Fruit fly (Drosophila melanogaster) whole organism, embryonic: ENCODE measurements around the gene CG14153.

ENCODE experiments used
- Atf-2 ChIP-seq: fragments of 200-800 bp; sonication (Bioruptor generic); optimal IDR thresholded peaks from 2 replicates; lab custom pipeline; 2016; ENCODE audit warnings: missing biosample characterization, missing genetic modification characterization
- B-H1 ChIP-seq: fragments of 200-800 bp; sonication (Bioruptor generic); IDR thresholded peaks from 3 replicates; pipeline ENCODE4 v1.3.6; 2022; ENCODE audit warnings: missing biosample characterization, missing genetic modification characterization
- CG11723 ChIP-seq: fragments of 200-800 bp; sonication (Bioruptor generic); optimal IDR thresholded peaks from 2 replicates; lab custom pipeline; 2017; ENCODE audit warnings: missing biosample characterization, mild to moderate bottlenecking, missing genetic modification characterization
- CG15696 ChIP-seq: fragments of 200-800 bp; sonication (Bioruptor generic); optimal IDR thresholded peaks from 2 replicates; lab custom pipeline; 2019; ENCODE audit warnings: missing biosample characterization, mild to moderate bottlenecking, missing genetic modification characterization, moderate library complexity
- CG16815 ChIP-seq: fragments of 200-800 bp; sonication (Bioruptor generic); optimal IDR thresholded peaks from 3 replicates; lab custom pipeline; 2017; ENCODE audit warnings: missing biosample characterization, mild to moderate bottlenecking, missing genetic modification characterization
- CG17359 ChIP-seq: fragments of 200-800 bp; sonication (Bioruptor generic); optimal IDR thresholded peaks from 3 replicates; lab custom pipeline; 2018; ENCODE audit warnings: missing biosample characterization, mild to moderate bottlenecking, missing genetic modification characterization, moderate library complexity
- CG17385 ChIP-seq: fragments of 200-800 bp; sonication (Bioruptor generic); optimal IDR thresholded peaks from 3 replicates; lab custom pipeline; 2018; ENCODE audit warnings: missing biosample characterization, mild to moderate bottlenecking, missing genetic modification characterization
- CG17802 ChIP-seq: fragments of 200-800 bp; sonication (Bioruptor generic); optimal IDR thresholded peaks from 2 replicates; lab custom pipeline; 2018; ENCODE audit warnings: missing biosample characterization, mild to moderate bottlenecking, missing genetic modification characterization, moderate library complexity
- CG17829 ChIP-seq: fragments of 200-800 bp; optimal IDR thresholded peaks from 2 replicates; lab custom pipeline; 2019; ENCODE audit warnings: missing biosample characterization, mild to moderate bottlenecking, missing genetic modification characterization, moderate library complexity
- CG3163 ChIP-seq: fragments of 200-800 bp; sonication (Bioruptor generic); optimal IDR thresholded peaks from 3 replicates; lab custom pipeline; 2016; ENCODE audit warnings: missing biosample characterization, missing genetic modification characterization
- CG42726 ChIP-seq: fragments of 200-800 bp; sonication (Bioruptor generic); IDR thresholded peaks from 2 replicates; pipeline ENCODE4 v1.3.6; 2022; ENCODE audit warnings: missing biosample characterization, missing genetic modification characterization; ENCODE audit not compliant: partially characterized antibody
- CG4360 ChIP-seq: fragments of 200-800 bp; sonication (Bioruptor generic); IDR thresholded peaks from 2 replicates; pipeline ENCODE4 v1.3.6; 2022; ENCODE audit warnings: missing biosample characterization, missing genetic modification characterization
- CG4820 ChIP-seq: fragments of 200-800 bp; sonication (Bioruptor generic); optimal IDR thresholded peaks from 3 replicates; lab custom pipeline; 2016; ENCODE audit warnings: missing biosample characterization, missing genetic modification characterization
- CHES-1-like ChIP-seq: fragments of 200-800 bp; sonication (Bioruptor generic); optimal IDR thresholded peaks from 2 replicates; lab custom pipeline; 2016; ENCODE audit warnings: missing biosample characterization, missing genetic modification characterization
- CTCF ChIP-seq: fragments of 200-800 bp; sonication (Bioruptor generic); optimal IDR thresholded peaks from 2 replicates; lab custom pipeline; 2017; ENCODE audit warnings: missing biosample characterization, mild to moderate bottlenecking, missing genetic modification characterization, moderate library complexity
- Chrac-16 ChIP-seq: fragments of 200-800 bp; sonication (Bioruptor generic); optimal IDR thresholded peaks from 3 replicates; lab custom pipeline; 2016; ENCODE audit warnings: missing biosample characterization, missing genetic modification characterization
- CoRest ChIP-seq: fragments of 200-800 bp; sonication (Bioruptor generic); optimal IDR thresholded peaks from 3 replicates; lab custom pipeline; 2018; ENCODE audit warnings: missing biosample characterization, mild to moderate bottlenecking, missing genetic modification characterization, moderate library complexity
- Dek ChIP-seq: fragments of 200-800 bp; sonication (Bioruptor generic); optimal IDR thresholded peaks from 3 replicates; lab custom pipeline; 2019; ENCODE audit warnings: missing biosample characterization, mild to moderate bottlenecking, missing genetic modification characterization, moderate library complexity
- GATAe ChIP-seq: fragments of 200-800 bp; sonication (Bioruptor generic); conservative IDR thresholded peaks from 2 replicates; pipeline ENCODE4 v1.3.6; 2022; ENCODE audit warnings: missing biosample characterization, missing genetic modification characterization
- Med ChIP-seq: fragments of 200-800 bp; sonication (Bioruptor generic); peaks from one replicate; lab custom pipeline; 2016; ENCODE audit warnings: missing biosample characterization, missing genetic modification characterization, mild to moderate bottlenecking, inconsistent platforms, moderate library complexity
- Nf-YC ChIP-seq: fragments of 200-800 bp; optimal IDR thresholded peaks from 3 replicates; lab custom pipeline; 2019; ENCODE audit warnings: missing biosample characterization, mild to moderate bottlenecking, missing genetic modification characterization, moderate library complexity
- NfI ChIP-seq: fragments of 200-800 bp; sonication (Bioruptor generic); optimal IDR thresholded peaks from 3 replicates; lab custom pipeline; 2018; ENCODE audit warnings: missing biosample characterization, mild to moderate bottlenecking, missing genetic modification characterization, moderate library complexity
- Ravus ChIP-seq: fragments of 200-800 bp; sonication (Bioruptor generic); IDR thresholded peaks from 2 replicates; pipeline ENCODE4 v1.3.6; 2022; ENCODE audit warnings: missing biosample characterization, missing genetic modification characterization
- YL-1 ChIP-seq: fragments of 200-800 bp; sonication (Bioruptor generic); optimal IDR thresholded peaks from 3 replicates; lab custom pipeline; 2017; ENCODE audit warnings: missing biosample characterization, mild to moderate bottlenecking, missing genetic modification characterization
- ab ChIP-seq: fragments of 200-800 bp; sonication (Bioruptor generic); optimal IDR thresholded peaks from 2 replicates; lab custom pipeline; 2016; ENCODE audit warnings: missing biosample characterization, missing genetic modification characterization
- ash1 ChIP-seq: fragments of 200-800 bp; sonication (Bioruptor generic); optimal IDR thresholded peaks from 2 replicates; lab custom pipeline; 2018; ENCODE audit warnings: missing biosample characterization, mild to moderate bottlenecking, missing genetic modification characterization
- ato ChIP-seq: fragments of 200-800 bp; sonication (Bioruptor generic); IDR thresholded peaks from 2 replicates; pipeline ENCODE4 v1.3.6; 2022; ENCODE audit warnings: missing biosample characterization, missing genetic modification characterization; ENCODE audit not compliant: partially characterized antibody
- bbx ChIP-seq: fragments of 200-800 bp; sonication (Bioruptor generic); IDR thresholded peaks from 2 replicates; pipeline ENCODE4 v1.3.6; 2022; ENCODE audit warnings: missing biosample characterization, missing genetic modification characterization; ENCODE audit not compliant: partially characterized antibody
- cad ChIP-seq: fragments of >200 bp; optimal IDR thresholded peaks from 2 replicates; lab custom pipeline; 2017; ENCODE audit warnings: missing biosample characterization, missing genetic modification characterization
- cg ChIP-seq: fragments of 200-800 bp; sonication (Bioruptor generic); optimal IDR thresholded peaks from 3 replicates; lab custom pipeline; 2019; ENCODE audit warnings: missing biosample characterization, mild to moderate bottlenecking, missing genetic modification characterization, moderate library complexity
- chinmo ChIP-seq: fragments of 200-800 bp; sonication (Bioruptor generic); IDR thresholded peaks from 4 replicates; pipeline ENCODE4 v1.3.6; 2022; ENCODE audit warnings: missing biosample characterization, missing genetic modification characterization; ENCODE audit not compliant: partially characterized antibody
- chm ChIP-seq: fragments of 200-800 bp; sonication (Bioruptor generic); IDR thresholded peaks from 2 replicates; pipeline ENCODE4 v1.3.6; 2022; ENCODE audit warnings: missing biosample characterization, missing genetic modification characterization
- croc ChIP-seq: fragments of 200-800 bp; sonication (Bioruptor generic); conservative IDR thresholded peaks from 3 replicates; pipeline ENCODE4 v1.3.6; 2022; ENCODE audit warnings: missing biosample characterization, missing genetic modification characterization
- crol ChIP-seq: fragments of 200-800 bp; sonication (Bioruptor generic); IDR thresholded peaks from 2 replicates; pipeline ENCODE4 v1.3.6; 2022; ENCODE audit warnings: missing biosample characterization, missing genetic modification characterization
- ems ChIP-seq: fragments of 200-800 bp; sonication (Bioruptor generic); optimal IDR thresholded peaks from 3 replicates; lab custom pipeline; 2016; ENCODE audit warnings: missing biosample characterization, missing genetic modification characterization
- esg ChIP-seq: fragments of 200-800 bp; sonication (Bioruptor generic); conservative IDR thresholded peaks from 2 replicates; pipeline ENCODE4 v1.3.6; 2022; ENCODE audit warnings: missing biosample characterization, missing genetic modification characterization
- eve ChIP-seq, 2 experiments: fragments of >200 bp; optimal IDR thresholded peaks; 2 replicates each; lab custom pipeline; 2017; ENCODE audit warnings: missing biosample characterization in 2 of 2, missing genetic modification characterization in 2 of 2
- insv ChIP-seq, 2 experiments: fragments of 200-800 bp; sonication (Bioruptor generic); optimal IDR thresholded peaks; 3 replicates each; lab custom pipeline; 2016 to 2018; ENCODE audit warnings: missing biosample characterization in 2 of 2, missing genetic modification characterization in 2 of 2
- klu ChIP-seq: fragments of 200-800 bp; sonication (Bioruptor generic); IDR thresholded peaks from 2 replicates; pipeline ENCODE4 v1.3.6; 2022; ENCODE audit warnings: missing biosample characterization, missing genetic modification characterization
- kni ChIP-seq: fragments of 200-800 bp; sonication (Bioruptor generic); optimal IDR thresholded peaks from 3 replicates; lab custom pipeline; 2017; ENCODE audit warnings: mild to moderate bottlenecking, missing biosample characterization, missing genetic modification reagents, missing genetic modification characterization
- lbe ChIP-seq: fragments of 200-800 bp; sonication (Bioruptor generic); optimal IDR thresholded peaks from 2 replicates; lab custom pipeline; 2016; ENCODE audit warnings: missing biosample characterization, mild to moderate bottlenecking, missing genetic modification characterization
- otp ChIP-seq: fragments of 200-800 bp; sonication (Bioruptor generic); IDR thresholded peaks from 3 replicates; pipeline ENCODE4, ENCODE4 v1.3.6; 2022; ENCODE audit warnings: missing biosample characterization, missing genetic modification characterization
- pros ChIP-seq: fragments of 200-800 bp; sonication (Bioruptor generic); optimal IDR thresholded peaks from 3 replicates; lab custom pipeline; 2019; ENCODE audit warnings: missing biosample characterization, mild to moderate bottlenecking, missing genetic modification characterization, moderate library complexity
- sd ChIP-seq: fragments of 200-800 bp; sonication (Bioruptor generic); optimal IDR thresholded peaks from 3 replicates; lab custom pipeline; 2018; ENCODE audit warnings: missing biosample characterization, mild to moderate bottlenecking, missing genetic modification characterization, moderate library complexity
- vnd ChIP-seq: fragments of 200-800 bp; sonication (Bioruptor generic); IDR thresholded peaks from 3 replicates; pipeline ENCODE4 v1.3.6; 2022; ENCODE audit warnings: missing biosample characterization, missing genetic modification characterization; ENCODE audit not compliant: partially characterized antibody

Gene CG14153

DNA sequence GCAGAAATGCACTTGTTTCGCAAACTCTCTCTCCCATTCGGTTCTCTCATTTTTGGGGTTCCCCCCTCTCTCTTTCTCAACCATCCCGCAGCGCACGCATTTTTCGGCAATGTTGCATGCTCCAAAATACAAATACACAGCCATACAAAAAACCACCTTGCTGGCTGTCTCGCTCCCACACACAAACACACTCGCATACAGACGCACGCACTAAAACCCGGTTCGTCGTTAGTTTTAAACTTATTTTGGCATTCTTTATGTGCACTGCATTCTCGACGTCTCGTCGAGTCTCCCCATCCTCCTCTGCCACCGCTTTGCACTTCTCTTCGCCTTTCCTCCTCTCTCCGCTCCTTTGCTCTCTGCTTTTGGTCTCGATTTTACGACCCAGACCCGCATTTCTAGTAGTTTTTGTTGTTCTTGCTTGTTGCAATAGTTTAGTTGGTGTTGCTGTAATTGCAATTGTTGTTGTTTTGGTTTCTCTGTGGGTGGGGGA lies 23.2 kb downstream of the CG14153 start (continued):
- TF ChIP-seq crol (GFP tag; lab: Robert Waterston, UW): peak; percentile 81

dm6 chr3L:10667341-10667740 lies 24.0 kb downstream of the CG14153 start:
- TF ChIP-seq CG42726: 0 out of 2 replicates have a peak, but pooled peaks have one; percentile 12
- TF ChIP-seq CG17385 (GFP tag; lab: Kevin White, UChicago): peak; percentile 45
- TF ChIP-seq CG4360 (GFP tag; lab: Robert Waterston, UW): peak; percentile 35; the same call in 1 of the 2 replicates
- peak; percentile 39; the same call in 1 of the 2 replicates for TF ChIP-seq chm (GFP tag; lab: Robert Waterston, UW)
- TF ChIP-seq cg: peak; percentile 77
- no peak for TF ChIP-seq ab (GFP tag; lab: Kevin White, UChicago)
- TF ChIP-seq chinmo (GFP tag; lab: Robert Waterston, UW): peak; percentile 86; the same call in 3 of the 4 replicates
- TF ChIP-seq bbx (GFP tag; lab: Robert Waterston, UW): peak; percentile 31; the same call in 1 of the 2 replicates
- peak; percentile 67; the same call in 1 of the 2 replicates for TF ChIP-seq crol (GFP tag; lab: Robert Waterston, UW)
- no peak for TF ChIP-seq B-H1 (GFP tag; lab: Robert Waterston, UW)
- TF ChIP-seq pros: no peak

DNA sequence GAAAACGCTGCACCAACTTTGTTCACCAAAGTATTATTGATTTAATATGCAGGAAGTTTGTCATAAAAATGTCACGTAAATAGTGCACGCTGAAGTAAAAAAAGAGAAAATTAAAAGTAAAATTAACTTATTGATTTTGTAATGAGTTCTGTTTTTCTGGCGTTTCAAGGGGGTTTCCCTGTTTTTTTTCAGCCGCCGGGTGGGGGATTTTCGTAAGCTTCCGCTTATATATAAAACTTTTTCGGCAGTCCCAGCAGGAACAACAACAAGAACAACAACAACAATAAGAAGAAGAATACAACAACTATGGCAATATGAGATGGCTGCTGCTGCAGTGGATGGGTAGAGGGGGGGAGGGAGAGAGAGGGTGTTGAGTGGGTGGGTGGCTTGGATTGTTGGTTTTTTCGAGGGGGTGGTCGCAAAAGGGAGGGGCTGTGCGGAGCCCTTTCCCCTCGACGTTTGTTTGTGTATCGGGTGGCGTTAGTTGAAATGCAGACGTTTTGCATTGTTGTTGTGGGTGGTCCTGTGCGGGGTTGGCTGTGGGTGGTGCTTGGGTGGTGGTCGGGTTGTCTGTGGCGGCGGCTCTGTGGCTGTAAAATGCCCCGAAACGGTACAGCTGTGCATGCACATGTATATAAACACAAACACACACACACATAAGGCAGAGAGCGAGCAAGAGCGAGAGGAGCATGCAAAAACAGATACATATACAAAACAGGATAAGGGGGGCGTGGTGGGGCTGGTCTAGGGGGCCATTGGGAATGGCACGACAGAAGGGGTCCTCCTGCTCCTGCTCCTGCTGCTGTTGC lies 26.5 kb downstream of the CG14153 start:
- TF ChIP-seq YL-1 (GFP tag; lab: Kevin White, UChicago): no peak
- no peak for TF ChIP-seq Dek (tag; lab: Kevin White, UChicago)
- TF ChIP-seq eve (GFP tag; optimal IDR thresholded peaks at IDR 0.05; lab: Kevin White, UChicago): no peak
- no peak for TF ChIP-seq GATAe (GFP tag; lab: Robert Waterston, UW)
- no peak for TF ChIP-seq esg (GFP tag; lab: Robert Waterston, UW)
- no peak for TF ChIP-seq Nf-YC (tag; lab: Kevin White, UChicago)
- TF ChIP-seq CHES-1-like (GFP tag; lab: Kevin White, UChicago): no peak
- no peak for TF ChIP-seq CoRest
- TF ChIP-seq CG17359: no peak
- TF ChIP-seq vnd (GFP tag; lab: Robert Waterston, UW): no peak
- no peak for TF ChIP-seq CG17829 (tag; lab: Kevin White, UChicago)
- TF ChIP-seq otp: no peak
- no peak for TF ChIP-seq Ravus
- TF ChIP-seq CG16815 (GFP tag; lab: Kevin White, UChicago): no peak
- no peak for TF ChIP-seq cad (GFP tag; lab: Kevin White, UChicago)
- TF ChIP-seq klu (GFP tag; lab: Robert Waterston, UW): no peak
- no peak for TF ChIP-seq CG15696 (tag; lab: Kevin White, UChicago)
- no peak for TF ChIP-seq CG3163
- no peak for TF ChIP-seq Chrac-16 (GFP tag; lab: Kevin White, UChicago)
- TF ChIP-seq CG17802 (tag; lab: Kevin White, UChicago): no peak
- TF ChIP-seq sd: no peak
- no peak for TF ChIP-seq NfI (GFP tag; lab: Kevin White, UChicago)
- TF ChIP-seq CTCF (GFP tag; lab: Kevin White, UChicago): no peak
- TF ChIP-seq ems (GFP tag; lab: Kevin White, UChicago): no peak
- no peak for TF ChIP-seq lbe
- TF ChIP-seq kni (GFP tag; lab: Kevin White, UChicago): no peak
- peak; percentile 18 for TF ChIP-seq cg
- TF ChIP-seq crol (GFP tag; lab: Robert Waterston, UW): peak; percentile 92
- TF ChIP-seq CG4820 (GFP tag; lab: Kevin White, UChicago): no peak
- no peak for TF ChIP-seq Atf-2 (GFP tag; lab: Kevin White, UChicago)
- no peak for TF ChIP-seq insv (GFP tag; optimal IDR thresholded peaks at IDR 0.05; lab: Kevin White, UChicago)
- TF ChIP-seq ash1 (GFP tag; lab: Kevin White, UChicago): no peak
- no peak for TF ChIP-seq ato (GFP tag; lab: Robert Waterston, UW)
- TF ChIP-seq Med (GFP tag; lab: Kevin White, UChicago): peak; percentile 69
- no peak for TF ChIP-seq croc (GFP tag; lab: Robert Waterston, UW)
- TF ChIP-seq CG11723 (GFP tag; lab: Kevin White, UChicago): no peak
- peak; percentile 74 for TF ChIP-seq CG4360 (GFP tag; lab: Robert Waterston, UW)
